Fruit fly (Drosophila melanogaster) whole organism, wandering third instar larva: Measurements from ENCODE around the gene hry.

Experiments
- Abd-B ChIP-seq: fragments of >200 bp; optimal IDR thresholded peaks from 2 replicates; lab custom pipeline; 2017; ENCODE audit warnings: missing biosample characterization, missing genetic modification characterization
- CG32264 ChIP-seq: fragments of 200-800 bp; sonication (Bioruptor generic); optimal IDR thresholded peaks from 2 replicates; lab custom pipeline; 2016; ENCODE audit warnings: missing biosample characterization, missing genetic modification characterization
- CG9705 ChIP-seq: fragments of 200-800 bp; sonication (Bioruptor generic); optimal IDR thresholded peaks from 2 replicates; lab custom pipeline; 2018; ENCODE audit warnings: missing biosample characterization, mild to moderate bottlenecking, missing genetic modification characterization
- CrebA ChIP-seq: fragments of 200-800 bp; sonication (Bioruptor generic); optimal IDR thresholded peaks from 2 replicates; lab custom pipeline; 2016; ENCODE audit warnings: missing biosample characterization, mild to moderate bottlenecking, missing genetic modification characterization, borderline replicate concordance
- Dfd ChIP-seq: fragments of >200 bp; optimal IDR thresholded peaks from 2 replicates; lab custom pipeline; 2017; ENCODE audit warnings: missing biosample characterization, missing genetic modification characterization
- Dif ChIP-seq: fragments of 200-275, 200-300 bp; sonication (Bioruptor generic); optimal IDR thresholded peaks from 2 replicates; lab custom pipeline; 2018; ENCODE audit warnings: missing biosample characterization, missing genetic modification characterization; ENCODE audit not compliant: partially characterized antibody
- GATAd ChIP-seq: sonication (Bioruptor generic); optimal IDR thresholded peaks from 2 replicates; lab custom pipeline; 2016; ENCODE audit warnings: missing biosample characterization, missing genetic modification characterization
- HLH106 ChIP-seq: fragments of 200-800 bp; optimal IDR thresholded peaks from 3 replicates; lab custom pipeline; 2019; ENCODE audit warnings: missing biosample characterization, mild to moderate bottlenecking, missing genetic modification characterization, moderate library complexity
- Hnf4 ChIP-seq: fragments of 200-800 bp; sonication (Bioruptor generic); optimal IDR thresholded peaks from 2 replicates; lab custom pipeline; 2016; ENCODE audit warnings: missing biosample characterization, mild to moderate bottlenecking, missing genetic modification characterization
- Hr78 ChIP-seq: fragments of >200 bp; optimal IDR thresholded peaks from 2 replicates; lab custom pipeline; 2017; ENCODE audit warnings: missing biosample characterization, missing genetic modification characterization
- Hr83 ChIP-seq: fragments of 200-300 bp; sonication (Bioruptor generic); optimal IDR thresholded peaks from 2 replicates; lab custom pipeline; 2016; ENCODE audit warnings: missing biosample characterization, mild to moderate bottlenecking, missing genetic modification characterization, moderate library complexity; ENCODE audit not compliant: poor library complexity, severe bottlenecking
- Jra ChIP-seq: sonication (Bioruptor generic); optimal IDR thresholded peaks from 2 replicates; lab custom pipeline; 2016; ENCODE audit warnings: missing biosample characterization, missing genetic modification characterization
- Mio ChIP-seq: sonication (Bioruptor generic); optimal IDR thresholded peaks from 2 replicates; lab custom pipeline; 2016; ENCODE audit warnings: missing biosample characterization, missing genetic modification characterization
- Myc ChIP-seq: fragments of >200 bp; optimal IDR thresholded peaks from 2 replicates; lab custom pipeline; 2017
- N ChIP-seq: fragments of >200 bp; optimal IDR thresholded peaks from 2 replicates; lab custom pipeline; 2018; ENCODE audit warnings: missing biosample characterization, missing external identifiers, missing genetic modification characterization
- OdsH ChIP-seq: fragments of 200-800 bp; sonication (Bioruptor generic); optimal IDR thresholded peaks from 2 replicates; lab custom pipeline; 2016; ENCODE audit warnings: missing biosample characterization, mild to moderate bottlenecking, missing genetic modification characterization
- Rel ChIP-seq, 2 experiments: fragments of 200-800 bp; sonication (Bioruptor generic) in 1 of 2; optimal IDR thresholded peaks; 2 replicates in 1 of 2; 3 replicates in 1 of 2; lab custom pipeline; 2016 to 2019; ENCODE audit warnings: mild to moderate bottlenecking in 2 of 2, missing biosample characterization in 2 of 2, missing genetic modification characterization in 2 of 2, moderate library complexity in 1 of 2
- Sp1 ChIP-seq: fragments of 200-800 bp; sonication (Bioruptor generic); optimal IDR thresholded peaks from 3 replicates; lab custom pipeline; 2019; ENCODE audit warnings: missing biosample characterization, mild to moderate bottlenecking, missing genetic modification characterization, moderate library complexity
- Vsx2 ChIP-seq: fragments of 200-300, 225-300 bp; sonication (Bioruptor generic); optimal IDR thresholded peaks from 2 replicates; lab custom pipeline; 2018; ENCODE audit warnings: missing biosample characterization, missing genetic modification characterization; ENCODE audit not compliant: partially characterized antibody
- br ChIP-seq: fragments of 200-800 bp; sonication (Bioruptor generic); optimal IDR thresholded peaks from 2 replicates; lab custom pipeline; 2016; ENCODE audit warnings: missing biosample characterization, missing genetic modification characterization
- brk ChIP-seq: fragments of 200-800 bp; sonication (Bioruptor generic); optimal IDR thresholded peaks from 2 replicates; lab custom pipeline; 2016; ENCODE audit warnings: missing biosample characterization, mild to moderate bottlenecking, missing genetic modification characterization
- dl ChIP-seq, 2 experiments: fragments of 175-275, 200-275 bp in 1 of 2; fragments of 200-275 bp in 1 of 2; sonication (Bioruptor generic); optimal IDR thresholded peaks; lab custom pipeline; 2018; ENCODE audit warnings: mild to moderate bottlenecking in 2 of 2, missing biosample characterization in 2 of 2, missing genetic modification characterization in 2 of 2, moderate library complexity in 2 of 2; ENCODE audit not compliant: partially characterized antibody in 2 of 2, insufficient read depth in 1 of 2
- dmrt93B ChIP-seq: fragments of 200-800 bp; sonication (Bioruptor generic); optimal IDR thresholded peaks from 2 replicates; lab custom pipeline; 2018; ENCODE audit warnings: missing biosample characterization, mild to moderate bottlenecking, missing genetic modification characterization
- dsf ChIP-seq: sonication (Bioruptor generic); optimal IDR thresholded peaks from 2 replicates; lab custom pipeline; 2016; ENCODE audit warnings: missing biosample characterization, missing genetic modification characterization, borderline replicate concordance
- ey ChIP-seq: fragments of 200-800 bp; sonication (Bioruptor generic); optimal IDR thresholded peaks from 2 replicates; lab custom pipeline; 2016; ENCODE audit warnings: missing biosample characterization, missing genetic modification characterization
- foxo ChIP-seq, 2 experiments: fragments of 200-800 bp; sonication (Bioruptor generic); optimal IDR thresholded peaks; 2 replicates in 1 of 2; 3 replicates in 1 of 2; lab custom pipeline; 2016 to 2017; ENCODE audit warnings: missing biosample characterization in 2 of 2, missing genetic modification characterization in 2 of 2
- fru ChIP-seq: fragments of 200-800 bp; sonication (Bioruptor generic); optimal IDR thresholded peaks from 3 replicates; lab custom pipeline; 2016; ENCODE audit warnings: missing biosample characterization, mild to moderate bottlenecking, missing genetic modification characterization
- h ChIP-seq: fragments of 200-800 bp; sonication (Bioruptor generic); optimal IDR thresholded peaks from 3 replicates; lab custom pipeline; 2016; ENCODE audit warnings: missing biosample characterization, mild to moderate bottlenecking, missing genetic modification characterization
- jim ChIP-seq: fragments of 175-275, 200-325 bp; sonication (Bioruptor generic); optimal IDR thresholded peaks from 2 replicates; lab custom pipeline; 2016; ENCODE audit warnings: missing biosample characterization, mild to moderate bottlenecking, missing genetic modification characterization
- lola ChIP-seq: fragments of >200 bp; optimal IDR thresholded peaks from 2 replicates; lab custom pipeline; 2017; ENCODE audit warnings: missing biosample characterization, missing genetic modification characterization
- pan ChIP-seq: fragments of >200 bp; optimal IDR thresholded peaks from 2 replicates; lab custom pipeline; 2017
- psq ChIP-seq: fragments of 200-800 bp; sonication (Bioruptor generic); optimal IDR thresholded peaks from 3 replicates; lab custom pipeline; 2017; ENCODE audit warnings: missing biosample characterization, mild to moderate bottlenecking, missing genetic modification characterization, moderate library complexity
- rgr ChIP-seq: fragments of 200-800 bp; sonication (Bioruptor generic); optimal IDR thresholded peaks from 3 replicates; lab custom pipeline; 2016; ENCODE audit warnings: missing biosample characterization, mild to moderate bottlenecking, missing genetic modification characterization
- sage ChIP-seq: fragments of 200-800 bp; sonication (Bioruptor generic); optimal IDR thresholded peaks from 2 replicates; lab custom pipeline; 2016; ENCODE audit warnings: missing biosample characterization, mild to moderate bottlenecking, missing genetic modification characterization
- sv ChIP-seq: fragments of 200-800 bp; sonication (Bioruptor generic); optimal IDR thresholded peaks from 3 replicates; lab custom pipeline; 2016; ENCODE audit warnings: missing biosample characterization, missing genetic modification characterization
- tai ChIP-seq: sonication (Bioruptor generic); optimal IDR thresholded peaks from 2 replicates; lab custom pipeline; 2016; ENCODE audit warnings: missing biosample characterization, missing genetic modification characterization
- usp ChIP-seq: fragments of >200 bp; optimal IDR thresholded peaks from 2 replicates; lab custom pipeline; 2017; ENCODE audit warnings: missing biosample characterization, missing genetic modification characterization
- woc ChIP-seq: sonication (Bioruptor generic); optimal IDR thresholded peaks from 2 replicates; lab custom pipeline; 2016; ENCODE audit warnings: missing biosample characterization, mild to moderate bottlenecking, missing genetic modification characterization

Gene hry

dm6 chr3L:8683773-8684172 is 8.2 kb downstream of the hry start:
- TF ChIP-seq Hr83: no peak
- TF ChIP-seq N (GFP tag; lab: Kevin White, UChicago): no peak
- peak; percentile 12 for TF ChIP-seq br (GFP tag; lab: Kevin White, UChicago)
- no peak for TF ChIP-seq Rel (GFP tag; optimal IDR thresholded peaks at IDR 0.05; lab: Kevin White, UChicago)
- TF ChIP-seq Rel (tag; optimal IDR thresholded peaks at IDR 0.05; lab: Kevin White, UChicago): peak; percentile 49
- peak; percentile 75 for TF ChIP-seq h

- TF ChIP-seq Sp1 (GFP tag; lab: Kevin White, UChicago) (peak; percentile 3), psq (GFP tag; lab: Kevin White, UChicago) (peak; percentile 22), sage (GFP tag; lab: Kevin White, UChicago) (no peak), Dfd (GFP tag; lab: Kevin White, UChicago) (no peak), Hr78 (no peak), sv (GFP tag; lab: Kevin White, UChicago) (no peak), ey (GFP tag; lab: Kevin White, UChicago) (no peak), CrebA (GFP tag; lab: Kevin White, UChicago) (no peak), GATAd (GFP tag; lab: Kevin White, UChicago) (no peak), tai (GFP tag; lab: Kevin White, UChicago) (no peak), Mio (GFP tag; lab: Kevin White, UChicago) (no peak), jim (GFP tag; lab: Kevin White, UChicago) (no peak), h (peak; percentile 89), CG9705 (GFP tag; lab: Kevin White, UChicago) (no peak), brk (GFP tag; lab: Kevin White, UChicago) (no peak), br (GFP tag; lab: Kevin White, UChicago) (no peak), Dif (GFP tag; lab: Kevin White, UChicago) (no peak), usp (GFP tag; lab: Kevin White, UChicago) (no peak), lola (GFP tag; lab: Kevin White, UChicago) (no peak), OdsH (GFP tag; lab: Kevin White, UChicago) (peak; percentile 28), N (GFP tag; lab: Kevin White, UChicago) (no peak), rgr (peak; percentile 26), Jra (GFP tag; lab: Kevin White, UChicago) (no peak), CG32264 (no peak), Myc (lab: Kevin White, UChicago) (no peak), foxo (GFP tag; optimal IDR thresholded peaks at IDR 0.05; lab: Kevin White, UChicago) (peak in 1 of 2 experiments; percentile 4), dl (GFP tag; optimal IDR thresholded peaks at IDR 0.05; lab: Kevin White, UChicago; ENCODE audit: insufficient read depth in 1 of 2, partially characterized antibody in 2 of 2) (no peak), Abd-B (GFP tag; lab: Kevin White, UChicago) (no peak), fru (GFP tag; lab: Kevin White, UChicago) (no peak), Hnf4 (GFP tag; lab: Kevin White, UChicago) (peak; percentile 25), HLH106 (tag; lab: Kevin White, UChicago) (no peak), dsf (GFP tag; lab: Kevin White, UChicago) (peak; percentile 2), Vsx2 (GFP tag; lab: Kevin White, UChicago) (peak; percentile 49), woc (peak; percentile 14), Hr83 (no peak), pan (lab: Kevin White, UChicago) (no peak), Rel (GFP tag; optimal IDR thresholded peaks at IDR 0.05; lab: Kevin White, UChicago) (no peak), Rel (tag; optimal IDR thresholded peaks at IDR 0.05; lab: Kevin White, UChicago) (peak; percentile 72), dmrt93B (GFP tag; lab: Kevin White, UChicago) (no peak)
Observed at dm6 chr3L:8684419-8685081, 9.0 kb downstream of the hry start.
